Fruit fly (Drosophila melanogaster): Measurements from ENCODE around the gene laf.

DNA sequence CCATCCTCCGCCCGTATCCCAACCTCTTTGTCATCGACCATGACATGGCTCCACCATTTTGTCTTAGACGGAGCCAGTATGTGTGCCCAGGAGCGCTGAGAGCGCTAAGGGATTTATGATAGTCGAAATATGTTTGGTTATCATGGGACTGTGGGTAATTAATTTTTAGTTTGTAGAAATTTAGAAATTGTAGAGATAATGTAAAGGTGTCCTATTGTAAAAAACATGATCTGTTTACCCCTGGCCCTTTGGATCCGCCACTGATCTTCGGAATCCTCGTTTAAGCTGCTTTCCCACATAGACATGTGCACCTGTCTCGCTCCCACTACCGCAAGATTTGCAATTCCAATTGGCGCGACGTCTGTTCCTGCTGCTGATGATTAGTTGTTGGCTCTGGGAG is 23.4 kb upstream of the laf start:
- TF ChIP-seq CG34376 (GFP tag; optimal IDR thresholded peaks at IDR 0.05) (no peak), CG17186 (GFP tag; optimal IDR thresholded peaks at IDR 0.05) (no peak), kah (GFP tag; optimal IDR thresholded peaks at IDR 0.05) (no peak)

Measured in whole organism, embryonic.